Fruit fly (Drosophila melanogaster): Measurements from ENCODE around the gene CG9519.
A peak's percentile ranks its signal among the peaks of the same experiment; 100 is the strongest.

Gene CG9519

dm6 chrX:14832562-14833303, 23.4 kb downstream of the CG9519 start, which contains the start of gene CG14411 (continued):
- TF ChIP-seq Doc3 (GFP tag; IDR thresholded peaks at IDR 0.05; ENCODE audit: partially characterized antibody) (no peak), Camta (GFP tag; optimal IDR thresholded peaks at IDR 0.05) (no peak), Side (GFP tag; optimal IDR thresholded peaks at IDR 0.05) (no peak), scrt (GFP tag; optimal IDR thresholded peaks at IDR 0.05) (no peak), bsh (GFP tag; optimal IDR thresholded peaks at IDR 0.05) (no peak)

- TF ChIP-seq crp (GFP tag; optimal IDR thresholded peaks at IDR 0.05) (peak in 1 of 2 experiments; percentile 75), Opbp (GFP tag; IDR thresholded peaks at IDR 0.05; ENCODE audit: partially characterized antibody) (0 out of 3 replicates have a peak, but pooled peaks have one; percentile 31), CG9437 (GFP tag; optimal IDR thresholded peaks at IDR 0.05) (peak; percentile 33), amos (GFP tag; IDR thresholded peaks at IDR 0.05; ENCODE audit: partially characterized antibody) (peak; percentile 66; the same call in 1 of the 2 replicates), CG7357 (GFP tag; IDR thresholded peaks at IDR 0.05) (no peak), Dfd (GFP tag; optimal IDR thresholded peaks at IDR 0.05) (no peak), sug (tag; optimal IDR thresholded peaks at IDR 0.05) (peak; percentile 4), Nf-YC (tag; optimal IDR thresholded peaks at IDR 0.05) (peak; percentile 7), CTCF (GFP tag; optimal IDR thresholded peaks at IDR 0.05) (peak; percentile 76), CG7556 (GFP tag; optimal IDR thresholded peaks at IDR 0.05) (peak; percentile 10), tup (GFP tag; optimal IDR thresholded peaks at IDR 0.05) (no peak), sna (GFP tag; IDR thresholded peaks at IDR 0.05; ENCODE audit: partially characterized antibody) (peak; percentile 54), D19B (GFP tag; optimal IDR thresholded peaks at IDR 0.05) (no peak), CG4424 (GFP tag; optimal IDR thresholded peaks at IDR 0.05) (peak; percentile 0), wor (GFP tag; IDR thresholded peaks at IDR 0.05) (no peak), BEAF-32 (GFP tag; optimal IDR thresholded peaks at IDR 0.05) (peak; percentile 66), phol (tag; optimal IDR thresholded peaks at IDR 0.05) (peak; percentile 22), CG17361 (GFP tag; IDR thresholded peaks at IDR 0.05) (peak; percentile 28; the same call in 2 of the 3 replicates), HLH4C (GFP tag; IDR thresholded peaks at IDR 0.05; ENCODE audit: partially characterized antibody) (peak; percentile 9; the same call in 1 of the 3 replicates), CG2120 (GFP tag; optimal IDR thresholded peaks at IDR 0.05) (peak; percentile 5), Dll (GFP tag; IDR thresholded peaks at IDR 0.05; ENCODE audit: partially characterized antibody) (peak; percentile 70), Dref (GFP tag; IDR thresholded peaks at IDR 0.05) (peak; percentile 51), CG6272 (GFP tag; IDR thresholded peaks at IDR 0.05) (peak; percentile 14; the same call in 1 of the 2 replicates), CG2678 (tag; optimal IDR thresholded peaks at IDR 0.05) (peak; percentile 38), Vsx1 (GFP tag; optimal IDR thresholded peaks at IDR 0.05) (no peak), knrl (GFP tag; IDR thresholded peaks at IDR 0.05; ENCODE audit: partially characterized antibody) (peak; percentile 33; the same call in 2 of the 3 replicates), CG11504 (tag; optimal IDR thresholded peaks at IDR 0.05) (no peak), CG11247 (GFP tag; IDR thresholded peaks at IDR 0.05) (no peak), E2f2 (GFP tag; IDR thresholded peaks at IDR 0.05) (0 out of 2 replicates have a peak, but pooled peaks have one; percentile 45), chinmo (GFP tag; IDR thresholded peaks at IDR 0.05; ENCODE audit: partially characterized antibody) (peak; percentile 24; the same call in 1 of the 4 replicates), Bgb (GFP tag; IDR thresholded peaks at IDR 0.05; ENCODE audit: partially characterized antibody) (peak; percentile 43), CG10267 (tag; optimal IDR thresholded peaks at IDR 0.05) (peak; percentile 25), ssp (GFP tag; IDR thresholded peaks at IDR 0.05) (0 out of 2 replicates have a peak, but pooled peaks have one; percentile 13), Nf-YB (GFP tag; optimal IDR thresholded peaks at IDR 0.05) (peak; percentile 3), Deaf1 (tag; optimal IDR thresholded peaks at IDR 0.05) (peak; percentile 9), CG8290 (GFP tag; optimal IDR thresholded peaks at IDR 0.05) (no peak), CG8290 (tag; optimal IDR thresholded peaks at IDR 0.05) (peak in 1 of 2 experiments; percentile 2), CoRest (tag; optimal IDR thresholded peaks at IDR 0.05) (peak; percentile 12), hbn (GFP tag; IDR thresholded peaks at IDR 0.05; ENCODE audit: partially characterized antibody) (peak; percentile 30; the same call in 1 of the 2 replicates)
Observed at dm6 chrX:14831713-14832561, 24.2 kb downstream of the CG9519 start, which contains the start of gene CG14408. Gene CG14408 (minus strand): TSS chrX:14832033.

Measured in whole organism, embryonic.